Fruit fly (Drosophila melanogaster): ENCODE data around the gene Osi15.

The Osi15 gene

dm6 chr3R:6291437-6291836 lies 10.2 kb upstream of the Osi15 start, which contains the start of gene Osi13:
Gene Osi13 (plus strand): TSS chr3R:6291737.
- TF ChIP-seq EcR (GFP tag; optimal IDR thresholded peaks at IDR 0.05) (no peak), usp (GFP tag; optimal IDR thresholded peaks at IDR 0.05) (no peak), pan (optimal IDR thresholded peaks at IDR 0.05) (no peak), CG8478 (optimal IDR thresholded peaks at IDR 0.05) (no peak), psq (optimal IDR thresholded peaks at IDR 0.05) (no peak), Dll (optimal IDR thresholded peaks at IDR 0.05) (no peak)

- TF ChIP-seq EcR (GFP tag; optimal IDR thresholded peaks at IDR 0.05) (no peak), CG8478 (optimal IDR thresholded peaks at IDR 0.05) (no peak), psq (optimal IDR thresholded peaks at IDR 0.05) (no peak), usp (GFP tag; optimal IDR thresholded peaks at IDR 0.05) (no peak), pan (optimal IDR thresholded peaks at IDR 0.05) (no peak), Dll (optimal IDR thresholded peaks at IDR 0.05) (no peak)
These were observed 7.6 kb upstream of the Osi15 start for dm6 chr3R:6294046-6294445.

- no peak for TF ChIP-seq usp (GFP tag; optimal IDR thresholded peaks at IDR 0.05)
- no peak for TF ChIP-seq CG8478 (optimal IDR thresholded peaks at IDR 0.05)
- no peak for TF ChIP-seq Dll (optimal IDR thresholded peaks at IDR 0.05)
- no peak for TF ChIP-seq EcR (GFP tag; optimal IDR thresholded peaks at IDR 0.05)
- no peak for TF ChIP-seq pan (optimal IDR thresholded peaks at IDR 0.05)
- no peak for TF ChIP-seq psq (optimal IDR thresholded peaks at IDR 0.05)
These were observed 4.4 kb upstream of the Osi15 start for dm6 chr3R:6297164-6297563.

dm6 chr3R:6298828-6299227 lies 2.8 kb upstream of the Osi15 start, which contains the start of gene Osi14:
Gene Osi14 (plus strand): TSS chr3R:6299128.
- TF ChIP-seq usp (GFP tag; optimal IDR thresholded peaks at IDR 0.05), result no peak
- no peak for TF ChIP-seq pan (optimal IDR thresholded peaks at IDR 0.05)
- no peak for TF ChIP-seq psq (optimal IDR thresholded peaks at IDR 0.05)

- no peak for TF ChIP-seq usp (GFP tag; optimal IDR thresholded peaks at IDR 0.05)
- TF ChIP-seq CG8478 (optimal IDR thresholded peaks at IDR 0.05), result no peak
- TF ChIP-seq Dll (optimal IDR thresholded peaks at IDR 0.05), result no peak
- TF ChIP-seq pan (optimal IDR thresholded peaks at IDR 0.05), result no peak
- no peak for TF ChIP-seq EcR (GFP tag; optimal IDR thresholded peaks at IDR 0.05)
- no peak for TF ChIP-seq psq (optimal IDR thresholded peaks at IDR 0.05)
These were observed 2.1 kb downstream of the Osi15 start, which contains the start of gene CG46396 for dm6 chr3R:6303738-6304137. Gene CG46396 (plus strand): TSS chr3R:6304038.

- no peak for TF ChIP-seq usp (GFP tag; optimal IDR thresholded peaks at IDR 0.05)
- no peak for TF ChIP-seq EcR (GFP tag; optimal IDR thresholded peaks at IDR 0.05)
- no peak for TF ChIP-seq pan (optimal IDR thresholded peaks at IDR 0.05)
- TF ChIP-seq CG8478 (optimal IDR thresholded peaks at IDR 0.05), result no peak
- TF ChIP-seq psq (optimal IDR thresholded peaks at IDR 0.05), result no peak
- no peak for TF ChIP-seq Dll (optimal IDR thresholded peaks at IDR 0.05)
These were observed 3.3 kb downstream of the Osi15 start, which contains the start of gene Osi16 for dm6 chr3R:6304947-6305346. Gene Osi16 (plus strand): TSS chr3R:6305247.

dm6 chr3R:6306584-6306983 lies 5.0 kb downstream of the Osi15 start, which contains the start of gene CG46026:
Gene CG46026 (plus strand): TSS chr3R:6306884.
- TF ChIP-seq EcR (GFP tag; optimal IDR thresholded peaks at IDR 0.05) (no peak), CG8478 (optimal IDR thresholded peaks at IDR 0.05) (no peak), pan (optimal IDR thresholded peaks at IDR 0.05) (no peak), Dll (optimal IDR thresholded peaks at IDR 0.05) (no peak), usp (GFP tag; optimal IDR thresholded peaks at IDR 0.05) (no peak), psq (optimal IDR thresholded peaks at IDR 0.05) (no peak)

- TF ChIP-seq psq (optimal IDR thresholded peaks at IDR 0.05), result no peak
- no peak for TF ChIP-seq CG8478 (optimal IDR thresholded peaks at IDR 0.05)
- no peak for TF ChIP-seq pan (optimal IDR thresholded peaks at IDR 0.05)
- TF ChIP-seq Dll (optimal IDR thresholded peaks at IDR 0.05), result no peak
- TF ChIP-seq usp (GFP tag; optimal IDR thresholded peaks at IDR 0.05), result no peak
- no peak for TF ChIP-seq EcR (GFP tag; optimal IDR thresholded peaks at IDR 0.05)
These were observed 8.1 kb downstream of the Osi15 start, which contains the start of gene CG31560 for dm6 chr3R:6309676-6310075. Gene CG31560 (plus strand): TSS chr3R:6309976.

- TF ChIP-seq usp (GFP tag; optimal IDR thresholded peaks at IDR 0.05), result no peak
- no peak for TF ChIP-seq Dll (optimal IDR thresholded peaks at IDR 0.05)
- no peak for TF ChIP-seq EcR (GFP tag; optimal IDR thresholded peaks at IDR 0.05)
- no peak for TF ChIP-seq pan (optimal IDR thresholded peaks at IDR 0.05)
- TF ChIP-seq CG8478 (optimal IDR thresholded peaks at IDR 0.05), result no peak
- TF ChIP-seq psq (optimal IDR thresholded peaks at IDR 0.05), result no peak
These were observed 10.1 kb downstream of the Osi15 start, which contains the start of gene Osi17 for dm6 chr3R:6311641-6312259. Gene Osi17 (plus strand): TSS chr3R:6311772.

dm6 chr3R:6315078-6315477 lies 13.5 kb downstream of the Osi15 start:
- no peak for TF ChIP-seq pan (optimal IDR thresholded peaks at IDR 0.05)
- TF ChIP-seq psq (optimal IDR thresholded peaks at IDR 0.05), result no peak
- TF ChIP-seq usp (GFP tag; optimal IDR thresholded peaks at IDR 0.05), result no peak
- no peak for TF ChIP-seq Dll (optimal IDR thresholded peaks at IDR 0.05)
- no peak for TF ChIP-seq CG8478 (optimal IDR thresholded peaks at IDR 0.05)
- no peak for TF ChIP-seq EcR (GFP tag; optimal IDR thresholded peaks at IDR 0.05)

- no peak for TF ChIP-seq Dll (optimal IDR thresholded peaks at IDR 0.05)
- no peak for TF ChIP-seq CG8478 (optimal IDR thresholded peaks at IDR 0.05)
- TF ChIP-seq psq (optimal IDR thresholded peaks at IDR 0.05), result no peak
- no peak for TF ChIP-seq usp (GFP tag; optimal IDR thresholded peaks at IDR 0.05)
- TF ChIP-seq pan (optimal IDR thresholded peaks at IDR 0.05), result no peak
- no peak for TF ChIP-seq EcR (GFP tag; optimal IDR thresholded peaks at IDR 0.05)
These were observed 28.2 kb downstream of the Osi15 start, which contains the start of gene Osi18 for dm6 chr3R:6329774-6330298. Gene Osi18 (plus strand): TSS chr3R:6330248.

- TF ChIP-seq usp (GFP tag; optimal IDR thresholded peaks at IDR 0.05), result no peak
- TF ChIP-seq Dll (optimal IDR thresholded peaks at IDR 0.05), result no peak
- no peak for TF ChIP-seq CG8478 (optimal IDR thresholded peaks at IDR 0.05)
- TF ChIP-seq pan (optimal IDR thresholded peaks at IDR 0.05), result no peak
- no peak for TF ChIP-seq psq (optimal IDR thresholded peaks at IDR 0.05)
- no peak for TF ChIP-seq EcR (GFP tag; optimal IDR thresholded peaks at IDR 0.05)
These were observed 33.4 kb downstream of the Osi15 start, which contains the start of gene Osi19 for dm6 chr3R:6334906-6335433. Gene Osi19 (plus strand): TSS chr3R:6335362.

Measured in whole organism.